Worm (Caenorhabditis elegans): ENCODE results near the gene F52H2.15.
A peak's percentile ranks its signal among the peaks of the same experiment; 100 is the strongest.

The F52H2.15 gene

DNA sequence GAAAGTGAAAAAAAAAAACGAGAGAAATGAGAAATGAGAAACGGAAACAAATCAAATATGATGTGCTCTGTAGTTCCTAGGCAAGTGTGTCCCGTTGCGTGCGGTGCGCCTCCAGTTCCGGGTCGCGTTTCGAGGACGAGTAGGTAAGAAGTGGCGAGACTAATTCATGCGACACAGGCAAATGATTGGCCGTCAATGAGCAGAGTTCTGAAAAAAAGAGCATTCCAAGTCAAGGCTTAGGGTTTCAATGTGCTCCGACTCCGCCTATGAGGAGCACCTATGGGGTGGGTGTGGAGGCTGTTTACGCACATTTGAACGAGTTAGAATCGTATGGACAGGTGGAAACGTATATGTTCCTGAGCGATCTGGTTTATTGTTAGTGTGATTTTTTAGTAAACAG is 21.8 kb upstream of the F52H2.15 start:
- no peak for TF ChIP-seq sdz-12 (GFP tag; optimal IDR thresholded peaks at IDR 0.05)
- TF ChIP-seq mxl-3 (GFP tag; optimal IDR thresholded peaks at IDR 0.05) = no peak
- no peak for TF ChIP-seq daf-8 (GFP tag; IDR thresholded peaks at IDR 0.05)
- TF ChIP-seq lin-15B (tag; optimal IDR thresholded peaks at IDR 0.05) = no peak
- 0 out of 2 replicates have a peak, but pooled peaks have one; percentile 40 for TF ChIP-seq arid-1 (GFP tag; conservative IDR thresholded peaks at IDR 0.05)
- TF ChIP-seq hif-1 (tag; optimal IDR thresholded peaks at IDR 0.05) = no peak
- no peak for TF ChIP-seq tra-1 (GFP tag; IDR thresholded peaks at IDR 0.05)
- no peak for TF ChIP-seq daf-12 (tag; optimal IDR thresholded peaks at IDR 0.05)
- TF ChIP-seq unc-39 (tag; optimal IDR thresholded peaks at IDR 0.05) = no peak
- no peak for TF ChIP-seq nhr-48 (tag; optimal IDR thresholded peaks at IDR 0.05)
- no peak for TF ChIP-seq daf-16 (GFP tag; optimal IDR thresholded peaks at IDR 0.05)
- peak; percentile 86 for TF ChIP-seq daf-16 (tag; optimal IDR thresholded peaks at IDR 0.05)
- no peak for TF ChIP-seq fkh-10 (GFP tag; optimal IDR thresholded peaks at IDR 0.05)
- TF ChIP-seq Y75B8A.6 (GFP tag; IDR thresholded peaks at IDR 0.05) = no peak
- TF ChIP-seq dmd-9 (GFP tag; IDR thresholded peaks at IDR 0.05) = no peak
- no peak for TF ChIP-seq aha-1 (tag)
- no peak for TF ChIP-seq aly-2 (tag; optimal IDR thresholded peaks at IDR 0.05)
- TF ChIP-seq egl-43 (GFP tag; IDR thresholded peaks at IDR 0.05) = 0 out of 2 replicates have a peak, but pooled peaks have one; percentile 36
- TF ChIP-seq set-16 (GFP tag; IDR thresholded peaks at IDR 0.05) = no peak
- peak; percentile 59 for TF ChIP-seq hlh-11 (tag; optimal IDR thresholded peaks at IDR 0.05)
- no peak for TF ChIP-seq nhr-76 (tag; optimal IDR thresholded peaks at IDR 0.05)
- TF ChIP-seq zip-11 (GFP tag; IDR thresholded peaks at IDR 0.05) = no peak
- no peak for TF ChIP-seq nhr-25 (tag; optimal IDR thresholded peaks at IDR 0.05; ENCODE audit: borderline replicate concordance, insufficient read depth)
- TF ChIP-seq ceh-82 (tag; optimal IDR thresholded peaks at IDR 0.05) = no peak
- no peak for TF ChIP-seq D1046.2 (GFP tag; IDR thresholded peaks at IDR 0.05)
- TF ChIP-seq hlh-30 (tag; optimal IDR thresholded peaks at IDR 0.05; ENCODE audit: insufficient read depth) = peak; percentile 34
- TF ChIP-seq ztf-11 (tag; optimal IDR thresholded peaks at IDR 0.05) = no peak
- TF ChIP-seq ZK337.2 (GFP tag; IDR thresholded peaks at IDR 0.05) = no peak
- TF ChIP-seq madf-9 (GFP tag; conservative IDR thresholded peaks at IDR 0.05) = no peak
- no peak for TF ChIP-seq mdl-1 (tag; optimal IDR thresholded peaks at IDR 0.05)
- peak; percentile 59 for TF ChIP-seq nhr-28 (tag; optimal IDR thresholded peaks at IDR 0.05)
- no peak for TF ChIP-seq zag-1 (tag; optimal IDR thresholded peaks at IDR 0.05)
- peak; percentile 56 for TF ChIP-seq dmd-6 (GFP tag; IDR thresholded peaks at IDR 0.05)
- TF ChIP-seq F44E2.7 (GFP tag; IDR thresholded peaks at IDR 0.05) = no peak
- no peak for TF ChIP-seq ctbp-1 (GFP tag; IDR thresholded peaks at IDR 0.05)
- peak; percentile 21 for TF ChIP-seq mep-1 (tag; optimal IDR thresholded peaks at IDR 0.05)
- TF ChIP-seq attf-4 (tag; optimal IDR thresholded peaks at IDR 0.05) = no peak
- TF ChIP-seq nhr-111 (GFP tag; optimal IDR thresholded peaks at IDR 0.05) = no peak

DNA sequence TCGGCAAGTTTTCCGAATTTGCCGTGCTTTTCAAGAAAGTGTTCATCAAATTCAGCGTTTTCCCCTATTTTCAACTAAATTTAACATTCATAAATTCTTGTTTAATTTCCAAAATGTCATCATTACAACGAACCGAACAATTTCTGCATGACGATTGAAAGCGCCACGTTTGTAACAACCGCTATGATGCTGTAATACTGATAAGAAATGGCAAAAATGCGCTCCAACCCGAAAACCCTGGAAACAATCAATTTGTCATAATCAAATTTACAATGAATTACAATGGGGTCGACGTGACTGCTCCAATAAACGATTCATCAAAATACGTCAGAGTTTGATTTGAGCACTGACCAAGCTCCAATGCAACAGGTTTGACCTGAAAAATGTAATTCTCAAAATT is 20.5 kb upstream of the F52H2.15 start:
- TF ChIP-seq duxl-1 (tag; optimal IDR thresholded peaks at IDR 0.05; ENCODE audit: poor library complexity) (no peak), nhr-10 (tag; optimal IDR thresholded peaks at IDR 0.05) (no peak), nhr-25 (tag; optimal IDR thresholded peaks at IDR 0.05; ENCODE audit: borderline replicate concordance, insufficient read depth) (no peak), nhr-102 (tag; optimal IDR thresholded peaks at IDR 0.05) (no peak), lin-29 (GFP tag; IDR thresholded peaks at IDR 0.05) (no peak), mdl-1 (tag; optimal IDR thresholded peaks at IDR 0.05) (no peak), hlh-30 (tag; optimal IDR thresholded peaks at IDR 0.05; ENCODE audit: insufficient read depth) (peak; percentile 22), Y48G9A.11 (GFP tag; IDR thresholded peaks at IDR 0.05) (no peak), rbr-2 (tag; optimal IDR thresholded peaks at IDR 0.05) (no peak), zfp-3 (GFP tag; conservative IDR thresholded peaks at IDR 0.05) (no peak), pqm-1 (tag; optimal IDR thresholded peaks at IDR 0.05) (peak; percentile 70), tra-1 (GFP tag; IDR thresholded peaks at IDR 0.05) (no peak), nhr-237 (tag; optimal IDR thresholded peaks at IDR 0.05) (no peak), lin-38 (GFP tag; IDR thresholded peaks at IDR 0.05) (no peak), mdt-29 (GFP tag; IDR thresholded peaks at IDR 0.05) (no peak), ceh-32 (tag; optimal IDR thresholded peaks at IDR 0.05; ENCODE audit: poor library complexity) (no peak), sdz-12 (GFP tag; optimal IDR thresholded peaks at IDR 0.05) (no peak), ama-1 (optimal IDR thresholded peaks at IDR 0.05) (no peak), unc-130 (GFP tag; optimal IDR thresholded peaks at IDR 0.05) (no peak), ctbp-1 (GFP tag; IDR thresholded peaks at IDR 0.05) (no peak), lir-3 (tag; optimal IDR thresholded peaks at IDR 0.05) (no peak)
